Worm (Caenorhabditis elegans) whole organism, L3 larva: ENCODE measurements around the gene ZC449.1.

Source experiments
- nhr-12 ChIP-seq: fragments of 150-350 bp; optimal IDR thresholded peaks from 2 replicates; lab custom pipeline; 2014; ENCODE audit warnings: missing biosample characterization, missing genetic modification characterization
- nhr-77 ChIP-seq: fragments of 150-350 bp; optimal IDR thresholded peaks from 2 replicates; lab custom pipeline; 2014; ENCODE audit warnings: missing biosample characterization, missing genetic modification characterization

- no peak for TF ChIP-seq nhr-12
- no peak for TF ChIP-seq nhr-77 (tag; lab: Kevin White, UChicago)
These were observed 19.3 kb upstream of the ZC449.1 start, which contains the start of gene hsd-2 for ce11 chrX:5004940-5005339.
